Fruit fly (Drosophila melanogaster) whole organism, embryonic: Measurements from ENCODE around the gene CG32023.
A peak's percentile ranks its signal among the peaks of the same experiment; 100 is the strongest.

Experiments used
- CG4282 ChIP-seq: fragments of 200-800 bp; sonication (Bioruptor generic); optimal IDR thresholded peaks from 2 replicates; lab custom pipeline; 2016; ENCODE audit warnings: missing biosample characterization, missing genetic modification characterization
- CG5953 ChIP-seq: fragments of 200-800 bp; sonication (Bioruptor generic); IDR thresholded peaks from 2 replicates; pipeline ENCODE4 v1.3.6; 2022; ENCODE audit warnings: missing biosample characterization, missing genetic modification characterization
- Dfd ChIP-seq, 2 experiments: fragments of >200 bp; optimal IDR thresholded peaks; 2 replicates each; lab custom pipeline; 2017; ENCODE audit warnings: missing biosample characterization in 2 of 2, missing genetic modification characterization in 2 of 2
- HmgD ChIP-seq: fragments of 200-800 bp; sonication (Bioruptor generic); optimal IDR thresholded peaks from 3 replicates; lab custom pipeline; 2016; ENCODE audit warnings: missing biosample characterization, missing genetic modification characterization
- Rx ChIP-seq: fragments of 200-800 bp; sonication (Bioruptor generic); IDR thresholded peaks from 2 replicates; pipeline ENCODE4 v1.3.6; 2022; ENCODE audit warnings: missing biosample characterization, missing genetic modification characterization
- Vsx1 ChIP-seq: fragments of 200-800 bp; sonication (Bioruptor generic); optimal IDR thresholded peaks from 2 replicates; lab custom pipeline; 2017; ENCODE audit warnings: missing biosample characterization, mild to moderate bottlenecking, missing genetic modification characterization, missing genetic modification reagents
- chinmo ChIP-seq: fragments of 200-800 bp; sonication (Bioruptor generic); IDR thresholded peaks from 4 replicates; pipeline ENCODE4 v1.3.6; 2022; ENCODE audit warnings: missing biosample characterization, missing genetic modification characterization; ENCODE audit not compliant: partially characterized antibody
- fru ChIP-seq: fragments of >200 bp; optimal IDR thresholded peaks from 2 replicates; lab custom pipeline; 2017
- her ChIP-seq: fragments of 200-800 bp; sonication (Bioruptor generic); optimal IDR thresholded peaks from 2 replicates; lab custom pipeline; 2016; ENCODE audit warnings: missing biosample characterization, missing genetic modification characterization
- lmd ChIP-seq: fragments of 200-800 bp; sonication (Bioruptor generic); IDR thresholded peaks from 2 replicates; pipeline ENCODE4 v1.3.6; 2022; ENCODE audit warnings: missing biosample characterization, missing genetic modification characterization
- nau ChIP-seq: fragments of 200-800 bp; sonication (Bioruptor generic); optimal IDR thresholded peaks from 3 replicates; lab custom pipeline; 2017; ENCODE audit warnings: missing biosample characterization, mild to moderate bottlenecking, missing genetic modification characterization, missing genetic modification reagents
- sqz ChIP-seq: fragments of 200-800 bp; sonication (Bioruptor generic); optimal IDR thresholded peaks from 3 replicates; lab custom pipeline; 2018; ENCODE audit warnings: missing biosample characterization, mild to moderate bottlenecking, missing genetic modification characterization
- tll ChIP-seq, 2 experiments: fragments of 200-800 bp in 1 of 2; fragments of >200 bp in 1 of 2; sonication (Bioruptor generic) in 1 of 2; optimal IDR thresholded peaks; 2 replicates each; lab custom pipeline; 2017 to 2019; ENCODE audit warnings: missing biosample characterization in 2 of 2, missing genetic modification characterization in 2 of 2, mild to moderate bottlenecking in 1 of 2, moderate library complexity in 1 of 2
- zfh1 ChIP-seq: fragments of 200-800 bp; sonication (Bioruptor generic); IDR thresholded peaks from 3 replicates; pipeline ENCODE4 v1.3.6; 2022; ENCODE audit warnings: missing biosample characterization, missing genetic modification characterization

dm6 chr3L:8839563-8840425 is 35.8 kb upstream of the CG32023 start:
- TF ChIP-seq fru (no peak), CG4282 (GFP tag; lab: Kevin White, UChicago) (no peak), Dfd (GFP tag; optimal IDR thresholded peaks at IDR 0.05; lab: Kevin White, UChicago) (no peak), nau (no peak), Rx (GFP tag; lab: Robert Waterston, UW) (no peak), HmgD (GFP tag; lab: Kevin White, UChicago) (no peak), zfh1 (GFP tag; lab: Robert Waterston, UW) (no peak), her (GFP tag; lab: Kevin White, UChicago) (no peak), chinmo (no peak), lmd (GFP tag; lab: Robert Waterston, UW) (no peak), tll (GFP tag; optimal IDR thresholded peaks at IDR 0.05; lab: Kevin White, UChicago) (no peak), sqz (GFP tag; lab: Kevin White, UChicago) (peak; percentile 55), Vsx1 (GFP tag; lab: Kevin White, UChicago) (no peak), CG5953 (no peak)
